Fruit fly (Drosophila melanogaster) whole organism: ENCODE results near the gene RpL27.

Experiments used
- pan ChIP-seq: fragments of >200 bp; optimal IDR thresholded peaks from 2 replicates; lab custom pipeline; 2017
- psq ChIP-seq: fragments of >200 bp; optimal IDR thresholded peaks from 2 replicates; lab custom pipeline; 2017
- usp ChIP-seq: fragments of >200 bp; optimal IDR thresholded peaks from 2 replicates; lab custom pipeline; 2017; ENCODE audit warnings: missing biosample characterization, missing genetic modification characterization, mixed read lengths

DNA sequence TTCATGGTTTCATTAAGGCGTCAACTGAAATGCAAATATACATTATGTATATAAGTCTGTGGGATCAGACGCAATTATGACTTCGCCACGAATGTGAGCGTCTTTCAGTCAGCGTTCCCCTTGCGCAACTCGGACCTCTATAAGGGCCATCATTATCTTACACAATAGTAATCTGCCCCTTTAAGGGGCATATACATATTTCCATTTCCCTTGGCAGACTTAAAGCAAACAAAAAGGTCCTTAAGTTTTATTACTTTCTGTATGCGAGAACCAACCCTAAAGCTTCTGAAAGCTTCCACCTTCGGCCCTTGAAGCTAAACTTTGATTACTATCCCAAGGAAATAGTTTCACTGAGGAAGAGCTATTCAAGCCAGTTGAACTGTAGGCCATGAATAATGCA lies 34.4 kb downstream of the RpL27 start:
- TF ChIP-seq usp (GFP tag; lab: Kevin White, UChicago) (no peak), pan (lab: Kevin White, UChicago) (no peak), psq (lab: Kevin White, UChicago) (no peak)
